Fruit fly (Drosophila melanogaster) whole organism, pupa: ENCODE measurements around the gene CG10031.

Source experiments
- CG10348 ChIP-seq: fragments of 200-800 bp; sonication (Bioruptor generic); IDR thresholded peaks from 2 replicates; pipeline ENCODE4 v1.3.6; 2022; ENCODE audit warnings: missing biosample characterization, missing genetic modification characterization
- CG12605 ChIP-seq: fragments of 200-800 bp; sonication (Bioruptor generic); IDR thresholded peaks from 2 replicates; pipeline ENCODE4 v1.3.6; 2022; ENCODE audit warnings: missing biosample characterization, missing genetic modification characterization
- CG14655 ChIP-seq: fragments of 200-800 bp; sonication (Bioruptor generic); optimal IDR thresholded peaks from 3 replicates; lab custom pipeline; 2017; ENCODE audit warnings: mild to moderate bottlenecking, missing biosample characterization, missing genetic modification reagents, missing genetic modification characterization
- CG15710 ChIP-seq: fragments of 200-800 bp; sonication (Bioruptor generic); optimal IDR thresholded peaks from 2 replicates; lab custom pipeline; 2018; ENCODE audit warnings: missing biosample characterization, mild to moderate bottlenecking, missing genetic modification characterization, moderate library complexity
- CG17806 ChIP-seq: fragments of 200-800 bp; sonication (Bioruptor generic); optimal IDR thresholded peaks from 2 replicates; lab custom pipeline; 2018; ENCODE audit warnings: missing biosample characterization, mild to moderate bottlenecking, missing genetic modification characterization, moderate library complexity
- CG32121 ChIP-seq: fragments of 200-800 bp; sonication (Bioruptor generic); IDR thresholded peaks from 2 replicates; pipeline ENCODE4 v1.3.6; 2022; ENCODE audit warnings: missing biosample characterization, missing genetic modification characterization
- CG34367 ChIP-seq: fragments of 200-800 bp; sonication (Bioruptor generic); optimal IDR thresholded peaks from 2 replicates; lab custom pipeline; 2018; ENCODE audit warnings: missing biosample characterization, mild to moderate bottlenecking, missing genetic modification characterization
- CG4496 ChIP-seq: fragments of 200-800 bp; sonication (Bioruptor generic); IDR thresholded peaks from 3 replicates; pipeline ENCODE4 v1.3.6; 2022; ENCODE audit warnings: missing biosample characterization, missing genetic modification characterization
- CG8159 ChIP-seq: fragments of 200-800 bp; sonication (Bioruptor generic); optimal IDR thresholded peaks from 3 replicates; lab custom pipeline; 2018; ENCODE audit warnings: missing biosample characterization, mild to moderate bottlenecking, missing genetic modification characterization, moderate library complexity
- CG8301 ChIP-seq: fragments of 200-800 bp; sonication (Bioruptor generic); optimal IDR thresholded peaks from 2 replicates; lab custom pipeline; 2018; ENCODE audit warnings: missing biosample characterization, mild to moderate bottlenecking, missing genetic modification characterization
- CG9948 ChIP-seq: fragments of 200-800 bp; sonication (Bioruptor generic); optimal IDR thresholded peaks from 2 replicates; lab custom pipeline; 2018; ENCODE audit warnings: missing biosample characterization, mild to moderate bottlenecking, missing genetic modification characterization, moderate library complexity
- D1 ChIP-seq: fragments of 200-800 bp; sonication (Bioruptor generic); optimal IDR thresholded peaks from 2 replicates; lab custom pipeline; 2018; ENCODE audit warnings: missing biosample characterization, mild to moderate bottlenecking, missing genetic modification characterization, moderate library complexity
- EcR ChIP-seq: fragments of 200-800 bp; sonication (Bioruptor generic); optimal IDR thresholded peaks from 3 replicates; lab custom pipeline; 2019; ENCODE audit warnings: missing biosample characterization, missing genetic modification characterization, mild to moderate bottlenecking, moderate library complexity, missing genetic modification reagents
- Ets98B ChIP-seq: fragments of 200-800 bp; sonication (Bioruptor generic); IDR thresholded peaks from 2 replicates; pipeline ENCODE4 v1.3.6; 2022; ENCODE audit warnings: missing biosample characterization, missing genetic modification characterization
- Pif1A ChIP-seq: fragments of 200-800 bp; sonication (Bioruptor generic); optimal IDR thresholded peaks from 3 replicates; lab custom pipeline; 2016; ENCODE audit warnings: missing biosample characterization, missing genetic modification characterization
- Pif1B ChIP-seq: fragments of 200-800 bp; sonication (Bioruptor generic); optimal IDR thresholded peaks from 3 replicates; lab custom pipeline; 2016; ENCODE audit warnings: missing biosample characterization, missing genetic modification characterization
- Snoo ChIP-seq: fragments of 200-800 bp; sonication (Bioruptor generic); optimal IDR thresholded peaks from 3 replicates; lab custom pipeline; 2017; ENCODE audit warnings: missing biosample characterization, mild to moderate bottlenecking, missing genetic modification characterization, inconsistent platforms
- fd96Ca ChIP-seq: fragments of 200-800 bp; sonication (Bioruptor generic); IDR thresholded peaks from 3 replicates; pipeline ENCODE4 v1.3.6; 2022; ENCODE audit warnings: missing biosample characterization, missing genetic modification characterization
- gl ChIP-seq: fragments of 200-800 bp; sonication (Bioruptor generic); optimal IDR thresholded peaks from 2 replicates; lab custom pipeline; 2018; ENCODE audit warnings: missing biosample characterization, mild to moderate bottlenecking, missing genetic modification characterization
- rn ChIP-seq: fragments of 200-800 bp; sonication (Bioruptor generic); IDR thresholded peaks from 2 replicates; pipeline ENCODE4 v1.3.6; 2022; ENCODE audit warnings: missing biosample characterization, missing genetic modification characterization

The CG10031 gene

dm6 chr2L:3730182-3730975, 31.5 kb upstream of the CG10031 start, which contains the start of gene CG10019:
CG10019 (plus strand) TSS chr2L:3730466.
- TF ChIP-seq D1 (tag; lab: Kevin White, UChicago) (no peak), Pif1A (GFP tag; lab: Kevin White, UChicago) (no peak), rn (GFP tag; lab: Robert Waterston, UW) (no peak), CG14655 (peak; percentile 4), CG32121 (GFP tag; lab: Robert Waterston, UW) (peak; percentile 48), CG4496 (peak; percentile 31; the same call in 1 of the 3 replicates), Ets98B (GFP tag; lab: Robert Waterston, UW) (peak; percentile 31; the same call in 1 of the 2 replicates)

dm6 chr2L:3729635-3730034, 30.7 kb upstream of the CG10031 start:
- no peak for TF ChIP-seq D1 (tag; lab: Kevin White, UChicago)
- TF ChIP-seq Ets98B (GFP tag; lab: Robert Waterston, UW), result no peak
- no peak for TF ChIP-seq CG9948 (tag; lab: Kevin White, UChicago)
- no peak for TF ChIP-seq fd96Ca (GFP tag; lab: Robert Waterston, UW)
- no peak for TF ChIP-seq Snoo (tag; lab: Kevin White, UChicago)
- TF ChIP-seq rn (GFP tag; lab: Robert Waterston, UW), result no peak
- TF ChIP-seq EcR (GFP tag; lab: Kevin White, UChicago), result no peak
- no peak for TF ChIP-seq Pif1A (GFP tag; lab: Kevin White, UChicago)
- TF ChIP-seq CG14655, result no peak
- no peak for TF ChIP-seq CG10348 (GFP tag; lab: Robert Waterston, UW)
- no peak for TF ChIP-seq CG15710
- TF ChIP-seq Pif1B (GFP tag; lab: Kevin White, UChicago), result no peak
- no peak for TF ChIP-seq gl (tag; lab: Kevin White, UChicago)
- no peak for TF ChIP-seq CG32121 (GFP tag; lab: Robert Waterston, UW)
- TF ChIP-seq CG17806 (tag; lab: Kevin White, UChicago), result no peak
- TF ChIP-seq CG12605, result no peak; the same call in 1 of the 2 replicates

- TF ChIP-seq CG9948 (tag; lab: Kevin White, UChicago), result no peak
- TF ChIP-seq Ets98B (GFP tag; lab: Robert Waterston, UW), result no peak
- no peak for TF ChIP-seq CG32121 (GFP tag; lab: Robert Waterston, UW)
- TF ChIP-seq Pif1B (GFP tag; lab: Kevin White, UChicago), result peak; percentile 38
- TF ChIP-seq CG8159 (tag; lab: Kevin White, UChicago), result peak; percentile 49
- 0 out of 3 replicates have a peak, but pooled peaks have one; percentile 27 for TF ChIP-seq CG4496
- 0 out of 3 replicates have a peak, but pooled peaks have one; percentile 12 for TF ChIP-seq fd96Ca (GFP tag; lab: Robert Waterston, UW)
- TF ChIP-seq CG34367, result peak; percentile 29
- TF ChIP-seq Pif1A (GFP tag; lab: Kevin White, UChicago), result peak; percentile 52
- TF ChIP-seq, all 21 proteins: peak for 6
Measured at dm6 chr2L:3719414-3719959, 20.6 kb upstream of the CG10031 start.

- no peak for TF ChIP-seq CG8301 (tag; lab: Kevin White, UChicago)
- no peak for TF ChIP-seq CG32121 (GFP tag; lab: Robert Waterston, UW)
- no peak for TF ChIP-seq rn (GFP tag; lab: Robert Waterston, UW)
- TF ChIP-seq Ets98B (GFP tag; lab: Robert Waterston, UW), result no peak
- TF ChIP-seq gl (tag; lab: Kevin White, UChicago), result no peak
- no peak for TF ChIP-seq CG9948 (tag; lab: Kevin White, UChicago)
Measured at dm6 chr2L:3717673-3718235, 18.9 kb upstream of the CG10031 start, which contains the start of the genes lectin-24A and Shaw. lectin-24A (minus strand) TSS chr2L:3717773. Shaw (plus strand) TSS chr2L:3718185.

dm6 chr2L:3713545-3714156, 14.8 kb upstream of the CG10031 start:
- no peak for TF ChIP-seq CG8301 (tag; lab: Kevin White, UChicago)
- TF ChIP-seq Ets98B (GFP tag; lab: Robert Waterston, UW), result no peak; the same call in 1 of the 2 replicates
- TF ChIP-seq Pif1B (GFP tag; lab: Kevin White, UChicago), result no peak
- TF ChIP-seq CG4496, result no peak
- TF ChIP-seq fd96Ca (GFP tag; lab: Robert Waterston, UW), result no peak

- no peak for TF ChIP-seq CG9948 (tag; lab: Kevin White, UChicago)
- no peak for TF ChIP-seq CG14655
- TF ChIP-seq gl (tag; lab: Kevin White, UChicago), result no peak
- no peak for TF ChIP-seq CG10348 (GFP tag; lab: Robert Waterston, UW)
- TF ChIP-seq CG15710, result no peak
- TF ChIP-seq Ets98B (GFP tag; lab: Robert Waterston, UW), result no peak
- TF ChIP-seq Pif1A (GFP tag; lab: Kevin White, UChicago), result no peak
- no peak for TF ChIP-seq CG12605
- no peak for TF ChIP-seq CG8301 (tag; lab: Kevin White, UChicago)
- TF ChIP-seq Snoo (tag; lab: Kevin White, UChicago), result no peak
- no peak for TF ChIP-seq CG17806 (tag; lab: Kevin White, UChicago)
- no peak for TF ChIP-seq rn (GFP tag; lab: Robert Waterston, UW)
- TF ChIP-seq Pif1B (GFP tag; lab: Kevin White, UChicago), result no peak
- no peak for TF ChIP-seq EcR (GFP tag; lab: Kevin White, UChicago)
Measured at dm6 chr2L:3712949-3713416, 14.1 kb upstream of the CG10031 start, which contains the start of the genes CG31955 and CG2818. CG31955 (minus strand) TSS chr2L:3713105. CG2818 (plus strand) TSS chr2L:3713360.
